Worm (Caenorhabditis elegans) whole organism, early embryonic: Measurements from ENCODE around the gene catp-5.

ENCODE experiments used
- ama-1 ChIP-seq: fragments of 150-350 bp; optimal IDR thresholded peaks from 2 replicates; lab custom pipeline; 2014
- scrt-1 ChIP-seq: fragments of 200-800 bp; sonication (Bioruptor generic); IDR thresholded peaks from 2 replicates; pipeline ENCODE4 v1.3.6; 2022; ENCODE audit warnings: missing genetic modification characterization, missing compliant biosample characterization

DNA sequence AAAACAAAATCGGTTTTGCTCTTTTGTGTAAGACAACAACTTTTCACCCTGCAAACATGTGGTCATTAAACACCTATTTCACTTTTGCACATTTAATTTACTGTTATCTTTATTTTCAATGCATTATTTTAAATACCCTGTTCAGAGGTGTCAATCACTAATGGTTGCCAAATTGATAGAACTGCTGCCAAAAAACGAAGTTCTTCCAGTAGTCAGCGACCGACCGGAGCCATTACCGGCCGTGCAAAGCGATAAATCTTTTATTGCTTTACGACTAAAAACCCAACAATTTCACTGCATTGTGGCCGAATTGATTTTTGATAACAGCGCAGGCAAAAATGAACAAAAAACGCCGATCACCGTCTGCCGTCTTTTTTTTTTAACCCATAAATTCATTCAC is 24.1 kb downstream of the catp-5 start:
- TF ChIP-seq scrt-1 (GFP tag; lab: Robert Waterston, UW): no peak
- TF ChIP-seq ama-1 (lab: Kevin White, UChicago): no peak
